Worm (Caenorhabditis elegans) whole organism, midembryonic: ENCODE data around the gene acp-7.

Source experiments
- T22C8.4 ChIP-seq: fragments of 200-800 bp; sonication (Bioruptor generic); IDR thresholded peaks from 2 replicates; pipeline ENCODE4 v1.3.6; 2022; ENCODE audit warnings: missing genetic modification characterization, missing compliant biosample characterization
- cog-1 ChIP-seq: sonication (generic microtip); optimal IDR thresholded peaks from 2 replicates; lab custom pipeline; 2016; ENCODE audit warnings: missing genetic modification characterization, missing compliant biosample characterization
- flt-1 ChIP-seq: fragments of 200-800 bp; sonication (Bioruptor generic); IDR thresholded peaks from 2 replicates; pipeline ENCODE4 v1.3.6; 2022; ENCODE audit warnings: missing genetic modification characterization, missing compliant biosample characterization
- med-1 ChIP-seq: sonication (generic microtip); optimal IDR thresholded peaks from 2 replicates; lab custom pipeline; 2017; ENCODE audit warnings: missing genetic modification characterization, mild to moderate bottlenecking, missing compliant biosample characterization, antibody characterized with exemption, missing genetic modification reagents; ENCODE audit not compliant: insufficient read depth
- ztf-29 ChIP-seq: fragments of 200-800 bp; sonication (Bioruptor generic); IDR thresholded peaks from 2 replicates; pipeline ENCODE4 v1.3.6; 2022; ENCODE audit warnings: missing genetic modification reagents, missing genetic modification characterization, missing compliant biosample characterization

DNA sequence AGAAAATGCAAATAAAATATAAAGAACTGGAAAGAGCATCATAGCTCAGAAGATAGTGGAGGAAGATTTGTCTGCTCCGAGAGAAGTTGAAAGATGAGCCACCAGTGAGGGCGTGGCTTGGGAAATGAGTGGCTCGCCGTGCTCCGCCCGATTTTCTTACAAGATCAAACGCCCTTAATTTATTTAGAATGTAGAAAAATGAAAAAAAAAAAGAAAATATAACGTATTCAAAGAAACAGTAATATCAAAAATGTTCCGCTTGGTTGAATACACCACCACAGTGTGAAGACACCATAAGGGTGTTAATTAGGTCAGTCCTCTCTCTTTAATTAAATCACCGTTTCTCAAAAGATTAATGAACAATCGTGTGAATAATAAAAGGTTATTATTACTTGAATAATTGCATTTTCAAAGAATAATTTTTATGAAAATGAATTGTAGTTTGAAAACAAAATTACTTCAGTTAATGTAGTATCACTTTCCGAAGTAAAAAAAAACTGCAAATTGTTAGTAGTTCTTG, 29.0 kb downstream of the acp-7 start, which contains the start of gene sfrp-1:
- TF ChIP-seq med-1 (no peak), T22C8.4 (GFP tag; lab: Robert Waterston, UW) (no peak), flt-1 (GFP tag; lab: Robert Waterston, UW) (no peak), cog-1 (tag; lab: Kevin White, UChicago) (no peak), ztf-29 (GFP tag; lab: Robert Waterston, UW) (no peak)
